Worm (Caenorhabditis elegans): ENCODE data around the gene Y46D2A.3.

Gene Y46D2A.3

ce11 chrII:3318839-3319238 is 8.2 kb downstream of the Y46D2A.3 start:
- TF ChIP-seq F13C5.2 (tag; optimal IDR thresholded peaks at IDR 0.05): no peak
- no peak for TF ChIP-seq ceh-13 (GFP tag; optimal IDR thresholded peaks at IDR 0.05)

- no peak for TF ChIP-seq tbx-11 (GFP tag; IDR thresholded peaks at IDR 0.05)
- no peak for TF ChIP-seq ceh-13 (GFP tag; optimal IDR thresholded peaks at IDR 0.05)
- TF ChIP-seq flt-1 (GFP tag; IDR thresholded peaks at IDR 0.05): no peak
- no peak for TF ChIP-seq hmbx-1 (tag; optimal IDR thresholded peaks at IDR 0.05)
- TF ChIP-seq F13C5.2 (tag; optimal IDR thresholded peaks at IDR 0.05): no peak
- TF ChIP-seq hmg-4 (GFP tag; optimal IDR thresholded peaks at IDR 0.05): no peak
- TF ChIP-seq aly-1 (tag; optimal IDR thresholded peaks at IDR 0.05): no peak
- TF ChIP-seq ets-7 (tag; optimal IDR thresholded peaks at IDR 0.05): no peak
- TF ChIP-seq pes-1 (GFP tag; IDR thresholded peaks at IDR 0.05): no peak
- TF ChIP-seq tra-4 (tag; optimal IDR thresholded peaks at IDR 0.05): no peak
- TF ChIP-seq hnd-1 (tag; optimal IDR thresholded peaks at IDR 0.05): no peak
- no peak for TF ChIP-seq ceh-36 (tag; optimal IDR thresholded peaks at IDR 0.05)
- no peak for TF ChIP-seq sea-1 (GFP tag; conservative IDR thresholded peaks at IDR 0.05)
- no peak for TF ChIP-seq tbx-37 (GFP tag; conservative IDR thresholded peaks at IDR 0.05)
Measured at ce11 chrII:3313442-3313841, 13.6 kb downstream of the Y46D2A.3 start, which contains the start of gene F39E9.6. Gene F39E9.6 (minus strand): TSS chrII:3313542.

- TF ChIP-seq tbx-11 (GFP tag; IDR thresholded peaks at IDR 0.05) (no peak), ets-7 (tag; optimal IDR thresholded peaks at IDR 0.05) (no peak), flt-1 (GFP tag; IDR thresholded peaks at IDR 0.05) (no peak), aly-1 (tag; optimal IDR thresholded peaks at IDR 0.05) (no peak), hnd-1 (tag; optimal IDR thresholded peaks at IDR 0.05) (no peak), tra-4 (tag; optimal IDR thresholded peaks at IDR 0.05) (no peak), hmg-4 (GFP tag; optimal IDR thresholded peaks at IDR 0.05) (no peak)
Measured at ce11 chrII:3310957-3311657, 15.9 kb downstream of the Y46D2A.3 start.

ce11 chrII:3309963-3310362 is 17.0 kb downstream of the Y46D2A.3 start:
- TF ChIP-seq tbx-37 (GFP tag; conservative IDR thresholded peaks at IDR 0.05): peak; percentile 35; the same call in 1 of the 2 replicates

ce11 chrII:3303582-3303981 is 23.4 kb downstream of the Y46D2A.3 start:
- TF ChIP-seq sea-1 (GFP tag; conservative IDR thresholded peaks at IDR 0.05): no peak
- no peak for TF ChIP-seq hmg-4 (GFP tag; optimal IDR thresholded peaks at IDR 0.05)
- TF ChIP-seq B0310.2 (tag; optimal IDR thresholded peaks at IDR 0.05): no peak
- no peak for TF ChIP-seq pes-1 (GFP tag; IDR thresholded peaks at IDR 0.05)
- no peak for TF ChIP-seq tra-4 (tag; optimal IDR thresholded peaks at IDR 0.05)
- no peak for TF ChIP-seq ceh-13 (GFP tag; optimal IDR thresholded peaks at IDR 0.05)
- no peak for TF ChIP-seq ets-7 (tag; optimal IDR thresholded peaks at IDR 0.05)
- TF ChIP-seq flt-1 (GFP tag; IDR thresholded peaks at IDR 0.05): no peak
- TF ChIP-seq ceh-36 (tag; optimal IDR thresholded peaks at IDR 0.05): no peak

- no peak for TF ChIP-seq ama-1 (optimal IDR thresholded peaks at IDR 0.05)
- no peak for TF ChIP-seq pes-1 (GFP tag; IDR thresholded peaks at IDR 0.05)
- no peak for TF ChIP-seq ceh-13 (GFP tag; optimal IDR thresholded peaks at IDR 0.05)
- no peak for TF ChIP-seq scrt-1 (GFP tag; IDR thresholded peaks at IDR 0.05)
- TF ChIP-seq tra-4 (tag; optimal IDR thresholded peaks at IDR 0.05): no peak
- TF ChIP-seq F13C5.2 (tag; optimal IDR thresholded peaks at IDR 0.05): no peak
- no peak for TF ChIP-seq aly-1 (tag; optimal IDR thresholded peaks at IDR 0.05)
- TF ChIP-seq hnd-1 (tag; optimal IDR thresholded peaks at IDR 0.05): no peak
- TF ChIP-seq sea-1 (GFP tag; conservative IDR thresholded peaks at IDR 0.05): no peak
- TF ChIP-seq B0310.2 (tag; optimal IDR thresholded peaks at IDR 0.05): no peak
- TF ChIP-seq tbx-37 (GFP tag; conservative IDR thresholded peaks at IDR 0.05): no peak
- no peak for TF ChIP-seq tbx-11 (GFP tag; IDR thresholded peaks at IDR 0.05)
Measured at ce11 chrII:3299457-3299856, 27.5 kb downstream of the Y46D2A.3 start, which contains the start of gene btb-22. Gene btb-22 (plus strand): TSS chrII:3299757.

ce11 chrII:3297914-3298313 is 29.1 kb downstream of the Y46D2A.3 start, which contains the start of gene btb-18:
Gene btb-18 (plus strand): TSS chrII:3298214.
- no peak for TF ChIP-seq ceh-36 (tag; optimal IDR thresholded peaks at IDR 0.05)
- TF ChIP-seq hnd-1 (tag; optimal IDR thresholded peaks at IDR 0.05): no peak
- TF ChIP-seq tbx-37 (GFP tag; conservative IDR thresholded peaks at IDR 0.05): no peak
- no peak for TF ChIP-seq B0310.2 (tag; optimal IDR thresholded peaks at IDR 0.05)
- TF ChIP-seq scrt-1 (GFP tag; IDR thresholded peaks at IDR 0.05): no peak
- no peak for TF ChIP-seq flt-1 (GFP tag; IDR thresholded peaks at IDR 0.05)
- TF ChIP-seq hmg-4 (GFP tag; optimal IDR thresholded peaks at IDR 0.05): no peak
- TF ChIP-seq F13C5.2 (tag; optimal IDR thresholded peaks at IDR 0.05): no peak

- TF ChIP-seq ceh-13 (GFP tag; optimal IDR thresholded peaks at IDR 0.05) (no peak), tbx-37 (GFP tag; conservative IDR thresholded peaks at IDR 0.05) (no peak), hnd-1 (tag; optimal IDR thresholded peaks at IDR 0.05) (no peak), tra-4 (tag; optimal IDR thresholded peaks at IDR 0.05) (no peak), ceh-36 (tag; optimal IDR thresholded peaks at IDR 0.05) (no peak)
Measured at ce11 chrII:3296644-3297043, 30.4 kb downstream of the Y46D2A.3 start, which contains the start of gene btb-16. Gene btb-16 (plus strand): TSS chrII:3296883.

- TF ChIP-seq ceh-13 (GFP tag; optimal IDR thresholded peaks at IDR 0.05) (no peak), hmbx-1 (tag; optimal IDR thresholded peaks at IDR 0.05) (no peak), tra-4 (tag; optimal IDR thresholded peaks at IDR 0.05) (no peak), sea-1 (GFP tag; conservative IDR thresholded peaks at IDR 0.05) (no peak), pes-1 (GFP tag; IDR thresholded peaks at IDR 0.05) (no peak), hmg-4 (GFP tag; optimal IDR thresholded peaks at IDR 0.05) (no peak), tbx-11 (GFP tag; IDR thresholded peaks at IDR 0.05) (no peak), ets-7 (tag; optimal IDR thresholded peaks at IDR 0.05) (no peak), B0310.2 (tag; optimal IDR thresholded peaks at IDR 0.05) (no peak), tbx-37 (GFP tag; conservative IDR thresholded peaks at IDR 0.05) (no peak), flt-1 (GFP tag; IDR thresholded peaks at IDR 0.05) (no peak)
Measured at ce11 chrII:3295193-3295592, 31.8 kb downstream of the Y46D2A.3 start, which contains the start of gene btb-17. Gene btb-17 (plus strand): TSS chrII:3295405.

Measured in whole organism, early embryonic.